Fruit fly (Drosophila melanogaster): ENCODE measurements around the gene CG9231.

Gene CG9231

DNA sequence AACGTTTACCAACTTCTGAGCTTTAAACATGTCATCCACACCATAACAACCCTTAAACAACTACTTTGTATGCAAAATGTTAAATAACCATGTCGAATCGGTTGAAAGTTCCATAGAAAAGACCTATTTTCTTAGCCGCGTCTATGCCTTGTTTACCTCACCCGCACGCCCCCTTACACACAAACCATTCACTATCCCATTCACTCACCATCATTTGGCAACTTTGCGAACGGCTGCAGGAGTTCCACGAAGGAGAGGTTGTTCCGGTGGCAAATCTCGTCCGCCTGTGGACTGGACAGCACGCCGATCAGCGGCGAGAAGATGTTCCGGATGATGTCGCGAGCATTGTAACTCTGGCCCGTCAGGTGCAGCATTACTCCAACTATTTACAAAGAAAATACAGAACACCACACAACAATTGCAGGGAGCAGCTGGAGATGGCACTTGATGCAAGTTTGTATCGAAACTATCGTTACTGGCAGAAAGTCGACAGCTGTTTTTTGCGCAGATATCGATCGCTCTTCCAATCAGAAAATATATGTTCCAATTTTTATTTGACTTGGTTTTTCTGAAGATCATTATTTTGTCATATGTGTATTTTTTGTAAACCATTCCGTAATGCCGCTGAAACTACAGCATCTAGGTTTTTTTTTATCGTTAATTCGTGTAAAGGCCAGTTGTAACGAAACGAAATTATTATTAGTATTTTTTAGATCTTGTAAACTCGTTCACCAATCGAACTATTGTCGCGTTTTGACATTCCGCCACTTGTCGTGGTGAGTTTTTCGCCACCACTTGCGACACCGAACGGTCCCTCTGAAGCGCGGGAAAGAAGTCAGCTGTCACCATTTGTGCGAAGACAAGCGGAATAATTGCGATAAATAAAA, 32.5 kb upstream of the CG9231 start, which contains the start of gene asf1 (continued):
- peak; percentile 40 for TF ChIP-seq CG17186 (GFP tag; optimal IDR thresholded peaks at IDR 0.05)
- peak; percentile 18 for TF ChIP-seq az2 (GFP tag; optimal IDR thresholded peaks at IDR 0.05)
- TF ChIP-seq NFAT (GFP tag; IDR thresholded peaks at IDR 0.05): no peak
- peak in 1 of 2 experiments; percentile 3 for TF ChIP-seq Hr51 (GFP tag; optimal IDR thresholded peaks at IDR 0.05)
- TF ChIP-seq Nf-YB (GFP tag; optimal IDR thresholded peaks at IDR 0.05): no peak
- peak in 1 of 2 experiments; percentile 54 for TF ChIP-seq tll (GFP tag; optimal IDR thresholded peaks at IDR 0.05)
- no peak for TF ChIP-seq dati (GFP tag; IDR thresholded peaks at IDR 0.05)
- peak; percentile 45 for TF ChIP-seq CG12391 (tag; optimal IDR thresholded peaks at IDR 0.05)
- TF ChIP-seq Mad (GFP tag; optimal IDR thresholded peaks at IDR 0.05): no peak
- no peak for TF ChIP-seq Adf1 (GFP tag; IDR thresholded peaks at IDR 0.05)
- peak; percentile 92 to 98 for TF ChIP-seq insv (GFP tag; optimal IDR thresholded peaks at IDR 0.05)
- peak; percentile 64 for TF ChIP-seq HLH4C (GFP tag; IDR thresholded peaks at IDR 0.05; ENCODE audit: partially characterized antibody)
- no peak for TF ChIP-seq eyg (GFP tag; optimal IDR thresholded peaks at IDR 0.05)
- TF ChIP-seq BEAF-32 (GFP tag; optimal IDR thresholded peaks at IDR 0.05): peak; percentile 88
- TF ChIP-seq stwl (tag; optimal IDR thresholded peaks at IDR 0.05): peak; percentile 29
- peak; percentile 42 for TF ChIP-seq Meics (GFP tag; optimal IDR thresholded peaks at IDR 0.05)
- TF ChIP-seq Gsc (GFP tag; IDR thresholded peaks at IDR 0.05): no peak
- TF ChIP-seq Scr (GFP tag; IDR thresholded peaks at IDR 0.05; ENCODE audit: partially characterized antibody): peak; percentile 86
- peak; percentile 63 for TF ChIP-seq Dref (GFP tag; IDR thresholded peaks at IDR 0.05)
- peak; percentile 76 for TF ChIP-seq bbx (GFP tag; IDR thresholded peaks at IDR 0.05; ENCODE audit: partially characterized antibody)
- peak; percentile 17 for TF ChIP-seq CG13296 (GFP tag; optimal IDR thresholded peaks at IDR 0.05)
- 0 out of 2 replicates have a peak, but pooled peaks have one; percentile 7 for TF ChIP-seq ranshi (GFP tag; IDR thresholded peaks at IDR 0.05)
- TF ChIP-seq CG8359 (GFP tag; optimal IDR thresholded peaks at IDR 0.05; ENCODE audit: borderline replicate concordance): no peak
- TF ChIP-seq CG8089 (GFP tag; optimal IDR thresholded peaks at IDR 0.05): peak; percentile 9
- TF ChIP-seq pho (GFP tag; optimal IDR thresholded peaks at IDR 0.05): peak; percentile 49
- peak; percentile 43; the same call in 1 of the 2 replicates for TF ChIP-seq slbo (GFP tag; IDR thresholded peaks at IDR 0.05)
- TF ChIP-seq lilli (GFP tag; optimal IDR thresholded peaks at IDR 0.05): peak; percentile 37
- TF ChIP-seq CG33213 (GFP tag; optimal IDR thresholded peaks at IDR 0.05): peak; percentile 27
- no peak for TF ChIP-seq CG12744 (GFP tag; optimal IDR thresholded peaks at IDR 0.05)
- no peak for TF ChIP-seq Xrp1 (GFP tag; IDR thresholded peaks at IDR 0.05)
- TF ChIP-seq amos (GFP tag; IDR thresholded peaks at IDR 0.05; ENCODE audit: partially characterized antibody): peak; percentile 74
- TF ChIP-seq salm (tag; optimal IDR thresholded peaks at IDR 0.05): no peak
- peak; percentile 53 for TF ChIP-seq CG15479 (GFP tag; optimal IDR thresholded peaks at IDR 0.05)
- TF ChIP-seq CG11504 (tag; optimal IDR thresholded peaks at IDR 0.05): peak; percentile 51
- peak; percentile 70 for TF ChIP-seq CG12659 (GFP tag; optimal IDR thresholded peaks at IDR 0.05)
- no peak for TF ChIP-seq ro (GFP tag; IDR thresholded peaks at IDR 0.05)
- no peak for TF ChIP-seq so (GFP tag; IDR thresholded peaks at IDR 0.05)
- peak; percentile 68 for TF ChIP-seq CG16813 (GFP tag; IDR thresholded peaks at IDR 0.05; ENCODE audit: partially characterized antibody)
- TF ChIP-seq nau (GFP tag; optimal IDR thresholded peaks at IDR 0.05): no peak
- peak; percentile 67 for TF ChIP-seq Lhr (GFP tag; optimal IDR thresholded peaks at IDR 0.05)
- no peak for TF ChIP-seq GATAe (GFP tag; conservative IDR thresholded peaks at IDR 0.05)
- peak; percentile 58; the same call in 1 of the 2 replicates for TF ChIP-seq rib (GFP tag; IDR thresholded peaks at IDR 0.05)
- TF ChIP-seq Hr3 (GFP tag; optimal IDR thresholded peaks at IDR 0.05): no peak
- TF ChIP-seq CG3847 (GFP tag; IDR thresholded peaks at IDR 0.05): no peak; the same call in 1 of the 2 replicates
- TF ChIP-seq tgo (GFP tag; IDR thresholded peaks at IDR 0.05): no peak
- peak; percentile 21 for TF ChIP-seq CG12942 (GFP tag; optimal IDR thresholded peaks at IDR 0.05)
- no peak for TF ChIP-seq CG43689 (GFP tag; IDR thresholded peaks at IDR 0.05)
- no peak for TF ChIP-seq Dbx (GFP tag; IDR thresholded peaks at IDR 0.05)

All from whole organism, embryonic.